Worm (Caenorhabditis elegans) whole organism, L3 larva: ENCODE data around the gene B0310.1.

Experiments used
- fos-1 ChIP-seq: fragments of 150-350 bp; optimal IDR thresholded peaks from 2 replicates; lab custom pipeline; 2014; ENCODE audit warnings: missing biosample characterization, missing genetic modification characterization
- lin-15B ChIP-seq: fragments of 150-350 bp; optimal IDR thresholded peaks from 2 replicates; lab custom pipeline; 2014; ENCODE audit warnings: missing biosample characterization, missing genetic modification characterization
- nhr-237 ChIP-seq: fragments of 150-350 bp; optimal IDR thresholded peaks from 2 replicates; lab custom pipeline; 2014; ENCODE audit warnings: missing biosample characterization, missing genetic modification characterization
- nhr-67 ChIP-seq: fragments of 150-350 bp; optimal IDR thresholded peaks from 2 replicates; lab custom pipeline; 2014; ENCODE audit warnings: missing biosample characterization, missing genetic modification characterization
- pha-4 ChIP-seq: fragments of 150-350 bp; optimal IDR thresholded peaks from 2 replicates; lab custom pipeline; 2014; ENCODE audit warnings: missing biosample characterization, missing genetic modification reagents, missing genetic modification characterization
- pqm-1 ChIP-seq: fragments of 150-350 bp; optimal IDR thresholded peaks from 2 replicates; lab custom pipeline; 2017; ENCODE audit warnings: missing biosample characterization, missing genetic modification characterization, inconsistent platforms
- skn-1 ChIP-seq: fragments of 150-350 bp; optimal IDR thresholded peaks from 2 replicates; lab custom pipeline; 2014; ENCODE audit warnings: missing biosample characterization, missing genetic modification characterization
- snpc-4 ChIP-seq: fragments of 150-350 bp; optimal IDR thresholded peaks from 2 replicates; lab custom pipeline; 2014; ENCODE audit warnings: missing biosample characterization, missing genetic modification characterization
- unc-39 ChIP-seq: sonication (generic microtip); optimal IDR thresholded peaks from 4 replicates; lab custom pipeline; 2017; ENCODE audit warnings: missing biosample characterization, missing genetic modification characterization
- ztf-4 ChIP-seq: fragments of 150-350 bp; optimal IDR thresholded peaks from 2 replicates; lab custom pipeline; 2014; ENCODE audit warnings: missing biosample characterization, missing genetic modification characterization

DNA sequence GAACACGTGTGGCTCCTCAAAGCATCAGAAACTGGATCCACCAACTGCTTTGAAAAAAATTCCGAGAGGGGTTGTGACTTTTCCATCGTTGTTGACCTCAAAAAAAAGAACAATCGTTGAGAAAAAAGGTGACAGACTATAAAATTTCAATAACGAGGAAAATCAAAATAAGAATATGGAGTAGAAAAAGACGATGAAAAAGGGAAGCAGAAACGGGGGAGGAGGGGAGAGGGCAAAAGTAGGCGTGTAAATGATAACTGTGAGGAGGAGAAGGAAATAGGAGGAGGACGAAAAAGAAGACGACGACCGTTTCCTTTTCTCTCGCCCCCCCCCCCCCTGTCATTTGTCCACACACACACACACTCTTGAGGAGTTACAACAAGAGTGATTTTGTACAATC, 13.8 kb downstream of the B0310.1 start, which contains the start of gene B0310.2:
- TF ChIP-seq pqm-1 (tag; lab: Kevin White, UChicago): no peak
- no peak for TF ChIP-seq nhr-237 (tag; lab: Kevin White, UChicago)
- no peak for TF ChIP-seq fos-1
- no peak for TF ChIP-seq ztf-4 (tag; lab: Kevin White, UChicago)
- no peak for TF ChIP-seq skn-1 (tag; lab: Kevin White, UChicago)
- no peak for TF ChIP-seq nhr-67 (tag; lab: Kevin White, UChicago)
- TF ChIP-seq pha-4 (tag; lab: Kevin White, UChicago): no peak
- no peak for TF ChIP-seq snpc-4 (tag; lab: Kevin White, UChicago)
- no peak for TF ChIP-seq lin-15B (tag; lab: Kevin White, UChicago)
- no peak for TF ChIP-seq unc-39 (tag; lab: Kevin White, UChicago)
